Worm (Caenorhabditis elegans) whole organism, midembryonic: ENCODE data around the gene emre-1.

Source experiments
- T22C8.4 ChIP-seq: fragments of 200-800 bp; sonication (Bioruptor generic); IDR thresholded peaks from 2 replicates; pipeline ENCODE4 v1.3.6; 2022; ENCODE audit warnings: missing genetic modification characterization, missing compliant biosample characterization
- cog-1 ChIP-seq: sonication (generic microtip); optimal IDR thresholded peaks from 2 replicates; lab custom pipeline; 2016; ENCODE audit warnings: missing genetic modification characterization, missing compliant biosample characterization
- flt-1 ChIP-seq: fragments of 200-800 bp; sonication (Bioruptor generic); IDR thresholded peaks from 2 replicates; pipeline ENCODE4 v1.3.6; 2022; ENCODE audit warnings: missing genetic modification characterization, missing compliant biosample characterization
- klf-2 ChIP-seq: fragments of 200-800 bp; sonication (Bioruptor generic); conservative IDR thresholded peaks from 2 replicates; pipeline ENCODE4 v1.3.6; 2022; ENCODE audit warnings: missing genetic modification reagents, missing genetic modification characterization, missing compliant biosample characterization
- med-1 ChIP-seq: sonication (generic microtip); optimal IDR thresholded peaks from 2 replicates; lab custom pipeline; 2017; ENCODE audit warnings: missing genetic modification characterization, mild to moderate bottlenecking, missing compliant biosample characterization, antibody characterized with exemption, missing genetic modification reagents; ENCODE audit not compliant: insufficient read depth
- ref-1 ChIP-seq: fragments of 200-800 bp; sonication (Bioruptor generic); conservative IDR thresholded peaks from 2 replicates; pipeline ENCODE4 v1.3.6; 2022; ENCODE audit warnings: missing genetic modification reagents, missing genetic modification characterization, missing compliant biosample characterization
- tab-1 ChIP-seq: fragments of 200-800 bp; sonication (Bioruptor generic); IDR thresholded peaks from 2 replicates; pipeline ENCODE4 v1.3.6; 2022; ENCODE audit warnings: missing genetic modification characterization, missing compliant biosample characterization
- ztf-23 ChIP-seq: fragments of 200-800 bp; sonication (Bioruptor generic); IDR thresholded peaks from 2 replicates; pipeline ENCODE4 v1.3.6; 2022; ENCODE audit warnings: missing genetic modification reagents, missing genetic modification characterization, missing compliant biosample characterization
- ztf-29 ChIP-seq: fragments of 200-800 bp; sonication (Bioruptor generic); IDR thresholded peaks from 2 replicates; pipeline ENCODE4 v1.3.6; 2022; ENCODE audit warnings: missing genetic modification reagents, missing genetic modification characterization, missing compliant biosample characterization

The emre-1 gene

DNA sequence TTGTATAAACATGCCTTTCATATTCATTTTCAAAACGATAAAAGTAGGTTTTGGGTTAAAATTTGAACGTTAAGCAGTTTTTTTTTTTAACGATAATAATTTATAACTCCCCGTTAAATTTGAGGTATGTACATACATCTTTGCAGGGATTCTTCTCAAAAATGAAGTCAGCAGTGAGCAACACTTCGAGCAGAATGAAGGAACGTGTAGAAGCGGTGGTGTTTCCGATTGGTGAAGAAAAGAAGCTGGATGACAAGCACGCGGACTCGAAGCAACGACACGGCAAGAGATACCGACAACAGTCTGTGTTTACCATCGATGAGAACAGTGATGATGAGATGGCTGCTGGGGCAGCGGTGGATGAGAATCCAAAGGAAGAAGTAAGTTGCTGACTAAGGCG is 6.4 kb upstream of the emre-1 start:
- TF ChIP-seq ztf-29 (GFP tag; lab: Robert Waterston, UW): no peak
- no peak for TF ChIP-seq cog-1
- no peak for TF ChIP-seq tab-1 (GFP tag; lab: Robert Waterston, UW)

DNA sequence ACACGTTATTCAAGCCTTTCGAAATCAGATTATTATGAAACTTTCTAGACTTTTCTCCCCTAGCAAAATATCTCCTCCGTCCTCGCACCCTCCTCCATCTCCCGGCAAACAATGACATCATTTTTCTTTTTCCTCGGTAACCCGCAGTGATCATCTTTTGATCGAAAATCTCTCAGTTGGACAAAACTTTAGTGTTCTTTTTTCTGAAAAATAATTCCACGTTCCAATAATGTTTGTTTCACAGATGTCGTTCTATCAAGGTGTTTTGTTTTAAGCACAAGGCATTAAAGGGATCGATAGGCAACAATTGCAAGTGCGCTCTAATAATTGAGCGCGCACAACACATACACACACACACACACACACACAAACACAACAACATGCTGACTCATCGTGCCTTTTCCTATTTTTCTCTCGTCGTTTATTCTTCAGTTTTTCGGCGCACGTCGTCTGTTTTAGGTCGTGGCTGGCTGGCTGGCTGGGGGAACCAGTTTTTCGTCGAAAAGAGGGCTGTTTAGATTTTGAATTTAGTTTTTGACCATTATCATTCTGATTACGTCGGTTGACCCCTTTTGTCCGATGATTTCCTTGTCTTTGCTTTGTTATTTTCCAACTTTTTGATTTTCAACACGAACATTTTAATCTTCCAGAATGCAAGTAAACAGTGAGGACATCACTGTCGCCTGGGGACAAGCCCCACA is 3.9 kb upstream of the emre-1 start, which contains the start of gene F20D1.3:
F20D1.3 (plus strand) TSS at position 651 of the 701 bp plus-strand sequence.
- TF ChIP-seq cog-1 (peak; percentile 67), flt-1 (GFP tag; lab: Robert Waterston, UW) (peak; percentile 29; the same call in 1 of the 2 replicates), tab-1 (GFP tag; lab: Robert Waterston, UW) (no peak)

DNA sequence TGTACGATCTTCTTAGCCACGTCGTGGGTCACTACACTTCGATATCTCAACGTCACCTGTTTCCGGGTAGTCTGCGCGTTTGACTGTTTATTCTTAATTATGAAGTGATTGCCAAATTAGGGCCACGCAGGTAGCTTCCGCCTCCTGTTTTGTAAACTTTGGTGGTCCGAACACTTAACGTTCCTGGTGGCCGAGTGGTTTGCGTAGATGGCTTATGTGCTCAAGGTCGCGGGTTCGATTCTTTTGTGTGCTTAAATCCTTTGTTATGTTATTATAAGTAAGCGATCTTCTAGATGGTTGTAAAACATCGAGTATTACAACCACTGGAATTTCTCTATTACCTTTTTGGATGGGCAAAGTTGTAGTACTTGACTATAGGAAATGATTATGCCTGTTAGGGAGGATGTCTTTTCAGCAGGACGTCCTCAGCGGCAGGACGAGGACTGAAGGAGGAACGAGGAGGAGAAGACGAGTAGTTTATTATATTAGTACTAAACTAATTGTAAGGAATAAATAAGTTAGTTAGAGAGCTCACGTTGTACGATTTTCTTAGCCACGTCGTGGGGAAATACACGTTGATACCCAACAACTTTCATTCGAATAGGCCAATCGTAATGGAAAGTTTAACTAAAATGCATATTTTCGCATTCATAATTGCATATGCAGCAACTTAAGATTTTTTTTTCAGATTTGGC is 2.5 kb upstream of the emre-1 start:
- no peak for TF ChIP-seq tab-1 (GFP tag; lab: Robert Waterston, UW)
- TF ChIP-seq ztf-23 (GFP tag; lab: Robert Waterston, UW): no peak
- TF ChIP-seq ztf-29 (GFP tag; lab: Robert Waterston, UW): no peak
- TF ChIP-seq klf-2 (GFP tag; lab: Robert Waterston, UW): no peak
- TF ChIP-seq T22C8.4: no peak
- no peak for TF ChIP-seq cog-1
- TF ChIP-seq flt-1 (GFP tag; lab: Robert Waterston, UW): no peak

DNA sequence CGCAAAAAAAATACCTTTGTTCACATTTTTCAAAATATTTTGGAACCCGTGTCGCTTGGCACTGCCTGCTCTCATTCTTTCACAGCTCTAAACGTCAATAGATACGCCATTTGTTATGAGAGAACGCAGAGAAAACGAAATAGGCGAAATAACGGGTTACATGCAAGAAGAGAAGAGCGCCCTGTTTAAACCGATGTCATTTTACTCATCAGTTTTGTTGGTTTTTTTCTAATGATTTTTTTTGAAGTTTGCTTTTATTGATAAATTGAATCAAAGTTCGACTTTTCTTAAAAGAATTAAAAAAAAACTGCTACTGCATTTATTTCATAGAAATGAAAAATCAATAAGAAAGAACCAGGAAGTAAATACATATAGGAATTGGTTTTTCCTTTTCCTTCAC is 732 bp upstream of the emre-1 start:
- TF ChIP-seq tab-1 (GFP tag; lab: Robert Waterston, UW): no peak
- TF ChIP-seq ztf-29 (GFP tag; lab: Robert Waterston, UW): no peak
- TF ChIP-seq ref-1 (GFP tag; lab: Robert Waterston, UW): no peak
- no peak for TF ChIP-seq cog-1
- TF ChIP-seq ztf-23 (GFP tag; lab: Robert Waterston, UW): no peak
- no peak for TF ChIP-seq flt-1 (GFP tag; lab: Robert Waterston, UW)
- TF ChIP-seq klf-2 (GFP tag; lab: Robert Waterston, UW): no peak
- TF ChIP-seq T22C8.4: no peak
- no peak for TF ChIP-seq med-1 (GFP tag; lab: Kevin White, UChicago)

DNA sequence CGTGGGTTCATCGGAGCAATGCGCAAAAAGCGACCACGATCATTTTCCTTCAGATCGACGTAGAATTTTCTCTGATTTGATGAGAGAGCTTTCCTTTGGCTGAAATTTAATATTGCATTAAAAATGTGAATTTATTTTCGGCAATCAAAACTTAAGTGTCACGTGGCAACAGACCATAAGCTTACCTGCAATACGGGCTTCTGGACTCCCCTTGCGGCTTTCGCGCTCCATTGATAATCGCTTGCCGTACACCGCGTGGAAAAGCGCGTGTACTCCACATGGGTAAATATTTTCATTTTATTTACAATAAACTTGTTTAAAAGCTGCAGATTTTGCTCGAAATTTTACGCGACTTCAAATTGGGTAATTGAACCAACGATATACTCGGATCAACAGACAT is 3.0 kb downstream of the emre-1 start, which contains the start of gene plp-2:
plp-2 (minus strand) TSS at position 280 of the 400 bp plus-strand sequence.
- no peak for TF ChIP-seq ztf-29 (GFP tag; lab: Robert Waterston, UW)
- no peak for TF ChIP-seq flt-1 (GFP tag; lab: Robert Waterston, UW)
- no peak for TF ChIP-seq tab-1 (GFP tag; lab: Robert Waterston, UW)
- TF ChIP-seq T22C8.4: no peak
- no peak for TF ChIP-seq ref-1 (GFP tag; lab: Robert Waterston, UW)
- TF ChIP-seq med-1 (GFP tag; lab: Kevin White, UChicago): no peak
- no peak for TF ChIP-seq klf-2 (GFP tag; lab: Robert Waterston, UW)
- TF ChIP-seq ztf-23 (GFP tag; lab: Robert Waterston, UW): no peak
- TF ChIP-seq cog-1: no peak

DNA sequence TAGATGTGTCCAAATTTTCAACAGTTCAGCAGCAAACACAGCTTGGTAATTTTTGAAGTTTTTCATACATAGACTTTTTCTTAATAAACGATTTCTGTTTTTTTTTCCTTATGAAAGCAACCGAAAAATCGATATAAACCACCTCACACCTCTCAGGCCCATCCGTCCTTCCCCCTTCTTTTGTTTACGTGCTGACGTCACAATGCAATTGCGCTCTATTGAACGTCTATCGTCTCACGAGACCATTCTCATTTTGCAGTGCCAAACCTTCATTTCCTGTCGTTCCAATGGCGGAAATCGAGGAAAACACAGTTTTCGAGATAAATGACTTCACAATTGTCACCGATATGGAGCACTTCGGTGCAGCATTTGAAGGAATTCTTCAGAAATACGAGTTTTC is 3.8 kb downstream of the emre-1 start, which contains the start of gene rbg-1:
rbg-1 (plus strand) TSS at position 260 of the 400 bp plus-strand sequence.
- TF ChIP-seq ref-1 (GFP tag; lab: Robert Waterston, UW): no peak
- peak; percentile 75 for TF ChIP-seq T22C8.4
- no peak for TF ChIP-seq ztf-29 (GFP tag; lab: Robert Waterston, UW)
- peak; percentile 25; the same call in 1 of the 2 replicates for TF ChIP-seq flt-1 (GFP tag; lab: Robert Waterston, UW)
- no peak for TF ChIP-seq tab-1 (GFP tag; lab: Robert Waterston, UW)
- no peak for TF ChIP-seq med-1 (GFP tag; lab: Kevin White, UChicago)
- no peak for TF ChIP-seq klf-2 (GFP tag; lab: Robert Waterston, UW)
- TF ChIP-seq ztf-23 (GFP tag; lab: Robert Waterston, UW): no peak
- no peak for TF ChIP-seq cog-1

DNA sequence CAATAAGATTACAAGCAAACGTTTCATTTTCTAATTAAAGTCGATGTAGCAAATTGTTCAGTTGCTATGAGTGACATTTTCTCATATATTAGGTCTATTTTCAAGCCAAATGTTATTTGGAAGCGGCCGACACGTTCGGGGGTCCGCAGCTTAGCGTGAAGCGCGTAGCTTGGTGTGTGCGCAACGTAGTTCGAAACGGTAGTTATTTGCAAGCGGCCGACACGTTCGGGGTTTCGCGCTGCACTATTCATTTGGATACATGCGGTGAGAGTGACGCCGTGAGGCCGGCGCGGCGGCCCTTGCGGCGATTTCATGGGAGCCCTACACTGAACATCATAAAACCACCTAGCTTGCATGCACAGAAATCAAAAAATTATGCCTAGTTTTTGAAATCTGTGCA is 8.7 kb downstream of the emre-1 start:
- TF ChIP-seq ref-1 (GFP tag; lab: Robert Waterston, UW) (no peak), flt-1 (GFP tag; lab: Robert Waterston, UW) (no peak), ztf-23 (GFP tag; lab: Robert Waterston, UW) (no peak), T22C8.4 (no peak), tab-1 (GFP tag; lab: Robert Waterston, UW) (no peak), cog-1 (no peak), med-1 (GFP tag; lab: Kevin White, UChicago) (no peak), ztf-29 (GFP tag; lab: Robert Waterston, UW) (no peak), klf-2 (GFP tag; lab: Robert Waterston, UW) (no peak)

DNA sequence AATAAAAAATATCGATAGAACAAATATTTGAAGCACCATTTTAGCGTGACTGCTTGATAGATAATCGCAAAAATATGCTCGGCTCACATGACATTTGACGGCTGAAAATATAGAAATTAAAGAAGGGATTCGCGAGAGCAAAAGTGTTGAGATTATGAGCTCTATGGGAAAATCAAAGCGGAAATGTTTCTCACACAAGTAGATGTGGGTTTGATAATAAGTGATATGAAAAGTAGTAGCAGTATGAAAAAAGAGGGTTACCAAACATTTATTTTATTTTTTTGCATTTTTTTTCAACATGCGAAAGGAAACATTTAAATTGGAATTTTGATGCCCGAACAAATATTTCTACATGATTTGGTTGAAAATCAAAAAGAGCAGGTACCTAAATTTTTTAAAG is 11.8 kb downstream of the emre-1 start, which contains the start of gene iglr-1:
iglr-1 (minus strand) TSS at position 101 of the 400 bp plus-strand sequence.
- no peak for TF ChIP-seq klf-2 (GFP tag; lab: Robert Waterston, UW)
- TF ChIP-seq T22C8.4: no peak
- TF ChIP-seq cog-1: no peak
- TF ChIP-seq ztf-23 (GFP tag; lab: Robert Waterston, UW): no peak
- TF ChIP-seq tab-1 (GFP tag; lab: Robert Waterston, UW): no peak
- TF ChIP-seq ztf-29 (GFP tag; lab: Robert Waterston, UW): no peak
- TF ChIP-seq med-1 (GFP tag; lab: Kevin White, UChicago): no peak
- TF ChIP-seq flt-1 (GFP tag; lab: Robert Waterston, UW): no peak
- no peak for TF ChIP-seq ref-1 (GFP tag; lab: Robert Waterston, UW)

DNA sequence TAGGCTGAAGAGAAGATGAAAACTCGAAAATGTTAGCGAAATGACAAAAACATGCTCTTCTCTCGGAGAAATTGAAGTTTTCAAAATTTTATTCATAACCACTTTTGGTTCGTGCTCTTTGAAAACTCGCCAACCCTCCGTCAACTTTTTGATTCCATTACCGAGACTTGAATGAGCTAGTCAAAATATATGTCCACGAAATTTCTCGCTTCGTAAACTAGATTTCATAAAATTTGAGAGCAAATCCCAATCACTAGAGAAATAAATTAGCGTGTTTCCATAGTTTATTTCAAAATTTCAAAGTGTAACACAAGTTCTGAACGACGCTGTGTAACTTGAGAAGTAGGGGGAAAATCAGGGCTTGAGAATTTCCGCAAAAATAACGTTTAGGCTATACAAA is 14.3 kb downstream of the emre-1 start:
- no peak for TF ChIP-seq klf-2 (GFP tag; lab: Robert Waterston, UW)
- TF ChIP-seq flt-1 (GFP tag; lab: Robert Waterston, UW): no peak
- no peak for TF ChIP-seq tab-1 (GFP tag; lab: Robert Waterston, UW)
- TF ChIP-seq ztf-23 (GFP tag; lab: Robert Waterston, UW): no peak
- TF ChIP-seq T22C8.4: no peak
- TF ChIP-seq cog-1: no peak
- TF ChIP-seq med-1 (GFP tag; lab: Kevin White, UChicago): no peak
- TF ChIP-seq ref-1 (GFP tag; lab: Robert Waterston, UW): no peak
- no peak for TF ChIP-seq ztf-29 (GFP tag; lab: Robert Waterston, UW)
